Worm (Caenorhabditis elegans) whole organism, L4 larva: Measurements from ENCODE around the gene F56D6.18.

Source experiments
- T26A8.4 ChIP-seq: fragments of 200-800 bp; sonication (Bioruptor generic); IDR thresholded peaks from 2 replicates; pipeline ENCODE4 v1.3.6; 2022; ENCODE audit warnings: missing genetic modification characterization, missing compliant biosample characterization
- Y105C5A.15 ChIP-seq: fragments of 200-800 bp; sonication (Bioruptor generic); IDR thresholded peaks from 2 replicates; pipeline ENCODE4 v1.3.6; 2022; ENCODE audit warnings: missing genetic modification characterization, missing compliant biosample characterization
- Y48G9A.11 ChIP-seq: fragments of 200-800 bp; sonication (Bioruptor generic); IDR thresholded peaks from 2 replicates; pipeline ENCODE4 v1.3.6; 2022; ENCODE audit warnings: missing genetic modification reagents, missing genetic modification characterization, missing compliant biosample characterization
- ZK337.2 ChIP-seq: fragments of 200-800 bp; sonication (Bioruptor generic); IDR thresholded peaks from 2 replicates; pipeline ENCODE4 v1.3.6; 2022; ENCODE audit warnings: missing genetic modification reagents, missing genetic modification characterization, missing compliant biosample characterization
- ZK546.5 ChIP-seq, 2 experiments: sonication (generic microtip); optimal IDR thresholded peaks; 2 replicates each; lab custom pipeline; 2017; ENCODE audit warnings: missing biosample characterization in 2 of 2, missing genetic modification characterization in 2 of 2
- ama-1 ChIP-seq: fragments of 150-350 bp; optimal IDR thresholded peaks from 2 replicates; lab custom pipeline; 2014; ENCODE audit warnings: inconsistent platforms, mixed read lengths
- daf-16 ChIP-seq, 3 experiments: sonication (generic microtip); optimal IDR thresholded peaks; 2 replicates each; lab custom pipeline; 2016 to 2017; ENCODE audit warnings: missing genetic modification characterization in 3 of 3, missing genetic modification reagents in 3 of 3, mild to moderate bottlenecking in 2 of 3, missing compliant biosample characterization in 2 of 3, missing biosample characterization in 1 of 3, moderate library complexity in 1 of 3
- daf-19 ChIP-seq: fragments of 200-800 bp; sonication (Bioruptor generic); conservative IDR thresholded peaks from 2 replicates; pipeline ENCODE4 v1.3.6; 2022; ENCODE audit warnings: missing genetic modification characterization, missing compliant biosample characterization
- daf-8 ChIP-seq: fragments of 200-800 bp; sonication (Bioruptor generic); IDR thresholded peaks from 2 replicates; pipeline ENCODE4 v1.3.6; 2022; ENCODE audit warnings: missing genetic modification characterization, missing compliant biosample characterization
- dmd-6 ChIP-seq: fragments of 200-800 bp; sonication (Bioruptor generic); IDR thresholded peaks from 2 replicates; pipeline ENCODE4 v1.3.6; 2022; ENCODE audit warnings: missing genetic modification reagents, missing genetic modification characterization, missing compliant biosample characterization
- dmd-9 ChIP-seq: fragments of 200-800 bp; sonication (Bioruptor generic); IDR thresholded peaks from 2 replicates; pipeline ENCODE4 v1.3.6; 2022; ENCODE audit warnings: missing genetic modification reagents, missing genetic modification characterization, missing compliant biosample characterization
- dpl-1 ChIP-seq: fragments of 150-350 bp; optimal IDR thresholded peaks from 2 replicates; lab custom pipeline; 2014; ENCODE audit warnings: missing biosample characterization, missing genetic modification reagents, missing genetic modification characterization
- dve-1 ChIP-seq: sonication (generic microtip); optimal IDR thresholded peaks from 2 replicates; lab custom pipeline; 2017; ENCODE audit warnings: antibody characterized with exemption, mild to moderate bottlenecking, missing genetic modification characterization, missing compliant biosample characterization; ENCODE audit not compliant: insufficient read depth
- egl-27 ChIP-seq: sonication (generic microtip); optimal IDR thresholded peaks from 3 replicates; lab custom pipeline; 2017; ENCODE audit warnings: missing biosample characterization, missing genetic modification reagents, missing genetic modification characterization
- egl-43 ChIP-seq: fragments of 200-800 bp; sonication (Bioruptor generic); IDR thresholded peaks from 2 replicates; pipeline ENCODE4 v1.3.6; 2022; ENCODE audit warnings: missing genetic modification reagents, missing genetic modification characterization, missing compliant biosample characterization
- fkh-10 ChIP-seq: fragments of 150-350 bp; optimal IDR thresholded peaks from 2 replicates; lab custom pipeline; 2014; ENCODE audit warnings: missing biosample characterization, missing genetic modification reagents, missing genetic modification characterization
- gei-8 ChIP-seq: fragments of 200-800 bp; sonication (Bioruptor generic); optimal IDR thresholded peaks from 2 replicates; lab custom pipeline; 2018; ENCODE audit warnings: mild to moderate bottlenecking, missing genetic modification characterization, missing compliant biosample characterization
- hif-1 ChIP-seq, 2 experiments: sonication (generic microtip); optimal IDR thresholded peaks; 2 replicates each; lab custom pipeline; 2016 to 2017; ENCODE audit warnings: missing compliant biosample characterization in 2 of 2, missing genetic modification characterization in 2 of 2, missing genetic modification reagents in 2 of 2, missing genotype in 2 of 2, mild to moderate bottlenecking in 1 of 2
- hlh-11 ChIP-seq: fragments of 200-800 bp; sonication (Bioruptor generic); optimal IDR thresholded peaks from 2 replicates; lab custom pipeline; 2018; ENCODE audit warnings: mild to moderate bottlenecking, missing genetic modification characterization, missing compliant biosample characterization
- hlh-30 ChIP-seq: sonication (generic microtip); optimal IDR thresholded peaks from 2 replicates; lab custom pipeline; 2017; ENCODE audit warnings: antibody characterized with exemption, mild to moderate bottlenecking, missing genetic modification characterization, missing compliant biosample characterization; ENCODE audit not compliant: insufficient read depth
- hmg-1.1 ChIP-seq: fragments of 200-800 bp; sonication (Bioruptor generic); IDR thresholded peaks from 2 replicates; pipeline ENCODE4 v1.3.6; 2022; ENCODE audit warnings: missing genetic modification reagents, missing genetic modification characterization, missing compliant biosample characterization
- lin-29 ChIP-seq: fragments of 200-800 bp; sonication (Bioruptor generic); IDR thresholded peaks from 2 replicates; pipeline ENCODE4 v1.3.6; 2022; ENCODE audit warnings: missing genetic modification reagents, missing genetic modification characterization, missing compliant biosample characterization
- lsy-2 ChIP-seq, 2 experiments: fragments of 150-350 bp in 1 of 2; sonication (generic microtip) in 1 of 2; optimal IDR thresholded peaks; 2 replicates each; lab custom pipeline; 2014 to 2017; ENCODE audit warnings: missing biosample characterization in 2 of 2, missing genetic modification characterization in 2 of 2
- mdl-1 ChIP-seq, 2 experiments: fragments of 150-350 bp in 1 of 2; sonication (generic microtip) in 1 of 2; optimal IDR thresholded peaks; 2 replicates each; lab custom pipeline; 2014 to 2017; ENCODE audit warnings: missing biosample characterization in 2 of 2, missing genetic modification characterization in 2 of 2
- mdt-29 ChIP-seq: fragments of 200-800 bp; sonication (Bioruptor generic); IDR thresholded peaks from 2 replicates; pipeline ENCODE4 v1.3.6; 2022; ENCODE audit warnings: missing genetic modification reagents, missing genetic modification characterization, missing compliant biosample characterization
- mep-1 ChIP-seq: fragments of 150-350 bp; sonication (generic microtip); optimal IDR thresholded peaks from 3 replicates; lab custom pipeline; 2014; ENCODE audit warnings: missing biosample characterization, missing genetic modification characterization
- mes-2 ChIP-seq: sonication (generic microtip); optimal IDR thresholded peaks from 2 replicates; lab custom pipeline; 2016; ENCODE audit warnings: missing genotype, mild to moderate bottlenecking, missing genetic modification characterization, missing compliant biosample characterization; ENCODE audit not compliant: poor library complexity, severe bottlenecking
- nhr-10 ChIP-seq: fragments of 150-350 bp; optimal IDR thresholded peaks from 2 replicates; lab custom pipeline; 2014; ENCODE audit warnings: missing biosample characterization, missing genetic modification characterization
- nhr-11 ChIP-seq: fragments of 150-350 bp; optimal IDR thresholded peaks from 2 replicates; lab custom pipeline; 2014; ENCODE audit warnings: missing biosample characterization, missing genetic modification characterization
- nhr-111 ChIP-seq: fragments of 200-800 bp; sonication (Bioruptor generic); optimal IDR thresholded peaks from 2 replicates; lab custom pipeline; 2018; ENCODE audit warnings: mild to moderate bottlenecking, missing genetic modification characterization, missing compliant biosample characterization
- nhr-237 ChIP-seq: sonication (generic microtip); optimal IDR thresholded peaks from 2 replicates; lab custom pipeline; 2017; ENCODE audit warnings: missing biosample characterization, missing genetic modification characterization
- nhr-28 ChIP-seq: fragments of 150-350 bp; optimal IDR thresholded peaks from 2 replicates; lab custom pipeline; 2014; ENCODE audit warnings: missing biosample characterization, missing genetic modification characterization
- nhr-6 ChIP-seq: fragments of 150-350 bp; optimal IDR thresholded peaks from 2 replicates; lab custom pipeline; 2014; ENCODE audit warnings: missing biosample characterization, missing genetic modification characterization
- nhr-77 ChIP-seq: fragments of 150-350 bp; optimal IDR thresholded peaks from 2 replicates; lab custom pipeline; 2014; ENCODE audit warnings: missing biosample characterization, missing genetic modification characterization
- pha-4 ChIP-seq, 2 experiments: fragments of 150-350 bp in 1 of 2; fragments of 200-800 bp in 1 of 2; sonication (Bioruptor generic) in 1 of 2; IDR thresholded peaks in 1 of 2; optimal IDR thresholded peaks in 1 of 2; 2 replicates each; pipeline versions ENCODE4 v1.3.6 to Lab custom; 2014 to 2022; ENCODE audit warnings: missing genetic modification characterization in 2 of 2, missing genetic modification reagents in 2 of 2, missing biosample characterization in 1 of 2, missing compliant biosample characterization in 1 of 2
- snpc-4 ChIP-seq: fragments of 150-350 bp; optimal IDR thresholded peaks from 2 replicates; lab custom pipeline; 2014; ENCODE audit warnings: missing biosample characterization, missing genetic modification characterization
- spr-1 ChIP-seq: sonication (generic microtip); optimal IDR thresholded peaks from 2 replicates; lab custom pipeline; 2016; ENCODE audit warnings: mild to moderate bottlenecking, missing genetic modification characterization, missing compliant biosample characterization
- zag-1 ChIP-seq: fragments of 150-350 bp; optimal IDR thresholded peaks from 2 replicates; lab custom pipeline; 2014; ENCODE audit warnings: missing biosample characterization, missing genetic modification characterization
- zip-11 ChIP-seq: fragments of 200-800 bp; sonication (Bioruptor generic); IDR thresholded peaks from 2 replicates; pipeline ENCODE4 v1.3.6; 2022; ENCODE audit warnings: missing genetic modification characterization, missing compliant biosample characterization

Gene F56D6.18

ce11 chrIV:3875260-3875659 lies 36.5 kb downstream of the F56D6.18 start (continued):
- TF ChIP-seq ZK337.2 = no peak

ce11 chrIV:3874417-3874816 lies 37.3 kb downstream of the F56D6.18 start:
- TF ChIP-seq egl-43 (GFP tag; lab: Robert Waterston, UW) (no peak), dmd-9 (GFP tag; lab: Robert Waterston, UW) (no peak), snpc-4 (tag; lab: Kevin White, UChicago) (no peak), nhr-111 (GFP tag; lab: Kevin White, UChicago) (no peak), spr-1 (tag; lab: Kevin White, UChicago) (no peak), nhr-77 (tag; lab: Kevin White, UChicago) (peak; percentile 55), hif-1 (tag; optimal IDR thresholded peaks at IDR 0.05; lab: Kevin White, UChicago) (no peak), fkh-10 (GFP tag; lab: Kevin White, UChicago) (no peak), mdl-1 (tag; optimal IDR thresholded peaks at IDR 0.05; lab: Kevin White, UChicago) (peak in 1 of 2 experiments; percentile 8), mep-1 (tag; lab: Kevin White, UChicago) (peak; percentile 72), T26A8.4 (GFP tag; lab: Robert Waterston, UW) (0 out of 2 replicates have a peak, but pooled peaks have one; percentile 34), nhr-10 (tag; lab: Kevin White, UChicago) (no peak), mes-2 (peak; percentile 43), ama-1 (lab: Kevin White, UChicago) (peak; percentile 97), dmd-6 (GFP tag; lab: Robert Waterston, UW) (peak; percentile 64), dpl-1 (GFP tag; lab: Kevin White, UChicago) (peak; percentile 34), daf-16 (GFP tag; optimal IDR thresholded peaks at IDR 0.05; lab: Kevin White, UChicago) (no peak), daf-16 (tag; optimal IDR thresholded peaks at IDR 0.05; lab: Kevin White, UChicago) (peak; percentile 1), ZK546.5 (tag; optimal IDR thresholded peaks at IDR 0.05; lab: Kevin White, UChicago) (no peak), hlh-30 (peak; percentile 28), Y105C5A.15 (GFP tag; lab: Robert Waterston, UW) (no peak), dve-1 (tag; lab: Kevin White, UChicago) (peak; percentile 51), pha-4 (GFP tag; IDR thresholded peaks at IDR 0.05; lab: Robert Waterston, UW) (no peak), pha-4 (tag; optimal IDR thresholded peaks at IDR 0.05; lab: Kevin White, UChicago) (peak; percentile 7), gei-8 (GFP tag; lab: Kevin White, UChicago) (no peak), nhr-28 (tag; lab: Kevin White, UChicago) (peak; percentile 67), nhr-6 (tag; lab: Kevin White, UChicago) (peak; percentile 63), Y48G9A.11 (GFP tag; lab: Robert Waterston, UW) (no peak), nhr-11 (tag; lab: Kevin White, UChicago) (peak; percentile 14), daf-19 (GFP tag; lab: Robert Waterston, UW) (no peak), lin-29 (GFP tag; lab: Robert Waterston, UW) (no peak), lsy-2 (tag; optimal IDR thresholded peaks at IDR 0.05; lab: Kevin White, UChicago) (peak in 1 of 2 experiments; percentile 36), hmg-1.1 (GFP tag; lab: Robert Waterston, UW) (0 out of 2 replicates have a peak, but pooled peaks have one; percentile 27), nhr-237 (tag; lab: Kevin White, UChicago) (no peak), hlh-11 (peak; percentile 71)

- TF ChIP-seq nhr-11 (tag; lab: Kevin White, UChicago) = no peak
- TF ChIP-seq mdt-29 = no peak
- TF ChIP-seq dmd-6 (GFP tag; lab: Robert Waterston, UW) = no peak
- no peak for TF ChIP-seq daf-8
- TF ChIP-seq zag-1 = no peak
- no peak for TF ChIP-seq egl-27 (tag; lab: Kevin White, UChicago)
- no peak for TF ChIP-seq zip-11 (GFP tag; lab: Robert Waterston, UW)
Observed at ce11 chrIV:3873706-3874105, 38.0 kb downstream of the F56D6.18 start, which contains the start of gene F37C4.5. TSS of gene F37C4.5 (minus strand) at chrIV:3873806.
